Worm (Caenorhabditis elegans): ENCODE data around the gene ZK697.1.

ZK697.1 gene

DNA sequence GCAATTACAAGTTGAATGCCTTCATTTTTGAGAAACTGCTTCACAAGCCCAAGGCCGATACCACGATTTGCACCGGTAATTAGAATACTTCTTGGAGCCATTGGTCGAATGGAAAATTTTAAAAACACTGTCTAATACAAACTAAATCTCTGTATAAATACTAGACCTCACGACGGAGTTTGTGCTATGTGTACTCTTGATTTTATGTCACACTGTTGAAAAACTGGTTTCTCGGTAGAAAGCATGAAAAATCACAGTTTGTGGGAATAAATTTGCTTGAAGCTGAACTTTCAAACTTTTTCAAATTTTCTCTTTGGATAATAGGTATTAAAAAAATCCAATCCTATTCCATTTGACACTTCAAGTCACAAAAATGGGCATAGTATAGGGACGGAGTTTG, 3.0 kb downstream of the ZK697.1 start, which contains the start of gene ZK697.14:
TSS of gene ZK697.14 (minus strand) at position 101 of the 400 bp plus-strand sequence.
- no peak for TF ChIP-seq Y116A8C.19 (tag; optimal IDR thresholded peaks at IDR 0.05; ENCODE audit: borderline replicate concordance)

DNA sequence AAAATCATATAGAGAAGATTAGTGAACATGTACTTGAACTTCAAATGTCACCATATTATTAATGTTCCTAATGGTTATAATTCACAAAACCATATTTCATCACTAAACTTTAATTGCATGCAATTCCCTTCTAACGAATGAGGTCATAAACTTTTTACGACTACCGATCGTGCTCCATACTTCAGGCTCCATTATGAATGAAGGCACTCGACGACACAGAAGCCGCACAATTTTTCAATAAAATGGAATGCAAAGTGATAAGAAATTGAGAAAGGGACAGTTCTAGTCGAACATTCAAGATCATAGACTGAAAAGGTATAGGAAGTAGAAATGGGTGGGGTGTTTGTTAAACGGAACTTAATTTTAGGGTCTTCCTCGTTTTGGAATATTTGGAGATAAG, 3.5 kb downstream of the ZK697.1 start:
- no peak for TF ChIP-seq mef-2 (tag; optimal IDR thresholded peaks at IDR 0.05)
- TF ChIP-seq nhr-84 (tag; optimal IDR thresholded peaks at IDR 0.05) = no peak

DNA sequence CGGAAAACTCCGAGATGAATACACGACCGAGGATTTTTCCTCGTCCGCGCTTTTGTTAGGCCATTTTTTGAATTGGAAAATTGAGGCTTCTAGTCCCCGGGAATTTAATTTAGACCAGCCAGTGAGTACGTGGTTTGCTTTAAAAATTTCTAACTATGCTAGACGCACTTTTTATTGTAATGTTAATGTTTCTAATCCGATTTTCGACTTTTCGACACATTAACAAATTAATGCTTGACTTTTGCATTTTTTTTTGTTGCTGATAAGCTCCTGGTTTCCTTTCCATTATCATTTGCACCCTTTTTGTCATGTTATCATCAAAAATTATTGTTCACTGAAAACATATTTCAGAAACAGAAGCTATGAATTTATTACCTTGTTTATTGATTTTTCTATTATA, 4.3 kb downstream of the ZK697.1 start, which contains the start of gene clec-204:
TSS of gene clec-204 (plus strand) at position 301 of the 400 bp plus-strand sequence.
- TF ChIP-seq nhr-20 (tag; optimal IDR thresholded peaks at IDR 0.05) (no peak), nhr-84 (tag; optimal IDR thresholded peaks at IDR 0.05) (no peak), fkh-4 (tag; optimal IDR thresholded peaks at IDR 0.05; ENCODE audit: borderline replicate concordance) (no peak), nhr-19 (GFP tag; conservative IDR thresholded peaks at IDR 0.05) (no peak), elt-2 (tag; optimal IDR thresholded peaks at IDR 0.05) (peak; percentile 44)

DNA sequence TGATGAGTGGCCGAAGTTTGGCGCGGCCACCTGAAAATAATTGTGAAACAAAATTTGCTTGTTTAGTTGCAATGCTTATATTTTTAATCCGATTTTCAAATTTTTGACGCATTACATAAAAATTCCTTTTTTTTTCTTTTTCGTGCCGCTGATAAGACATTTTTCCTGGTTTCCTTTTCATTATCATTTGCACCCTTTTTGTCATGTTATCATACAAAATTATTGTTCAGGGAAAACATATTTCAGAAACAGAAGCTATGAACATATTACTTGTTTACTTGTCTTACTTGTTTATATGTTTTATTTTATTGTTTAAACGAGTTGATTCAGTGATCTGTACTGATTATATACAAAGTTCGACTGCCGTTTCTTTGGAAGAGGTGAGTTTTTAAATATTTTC, 8.1 kb downstream of the ZK697.1 start, which contains the start of gene clec-205:
TSS of gene clec-205 (plus strand) at position 212 of the 400 bp plus-strand sequence.
- TF ChIP-seq sox-4 (tag; optimal IDR thresholded peaks at IDR 0.05) (no peak), efl-1 (optimal IDR thresholded peaks at IDR 0.05) (no peak), efl-1 (GFP tag; optimal IDR thresholded peaks at IDR 0.05 in 1 of 2) (peak in 1 of 2 experiments; percentile 84), elt-2 (tag; optimal IDR thresholded peaks at IDR 0.05) (peak; percentile 66)

DNA sequence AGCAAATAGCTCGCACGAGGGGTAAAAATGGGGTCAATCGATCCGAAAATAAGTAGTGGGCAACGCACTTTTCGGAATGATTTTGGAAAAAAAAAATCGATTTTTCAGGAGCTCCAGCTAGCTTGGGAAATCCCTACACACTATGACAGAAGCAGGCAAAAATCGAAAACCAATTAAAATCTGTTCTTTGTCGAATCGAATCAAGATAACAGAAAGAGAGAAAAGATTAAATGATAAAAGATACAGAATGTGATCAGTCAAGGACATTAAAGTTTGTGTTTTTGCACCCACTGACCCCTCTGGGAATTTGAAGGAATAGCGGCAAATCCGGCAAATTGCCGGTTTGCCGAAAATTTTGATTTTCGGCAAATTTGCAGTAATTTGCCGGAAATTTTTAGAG, 14.8 kb downstream of the ZK697.1 start:
- TF ChIP-seq elt-3 (tag; optimal IDR thresholded peaks at IDR 0.05) = peak in 1 of 6 experiments; percentile 35
- TF ChIP-seq ces-1 (GFP tag; optimal IDR thresholded peaks at IDR 0.05) = no peak
- no peak for TF ChIP-seq nhr-19 (GFP tag; conservative IDR thresholded peaks at IDR 0.05)
- TF ChIP-seq blmp-1 (tag; optimal IDR thresholded peaks at IDR 0.05) = peak; percentile 78
- no peak for TF ChIP-seq efl-1 (optimal IDR thresholded peaks at IDR 0.05)
- peak in 1 of 2 experiments; percentile 70 for TF ChIP-seq efl-1 (GFP tag; optimal IDR thresholded peaks at IDR 0.05 in 1 of 2)
- TF ChIP-seq F16B12.6 (tag; optimal IDR thresholded peaks at IDR 0.05) = no peak
- no peak for TF ChIP-seq hlh-17 (GFP tag; optimal IDR thresholded peaks at IDR 0.05; ENCODE audit: borderline replicate concordance)

DNA sequence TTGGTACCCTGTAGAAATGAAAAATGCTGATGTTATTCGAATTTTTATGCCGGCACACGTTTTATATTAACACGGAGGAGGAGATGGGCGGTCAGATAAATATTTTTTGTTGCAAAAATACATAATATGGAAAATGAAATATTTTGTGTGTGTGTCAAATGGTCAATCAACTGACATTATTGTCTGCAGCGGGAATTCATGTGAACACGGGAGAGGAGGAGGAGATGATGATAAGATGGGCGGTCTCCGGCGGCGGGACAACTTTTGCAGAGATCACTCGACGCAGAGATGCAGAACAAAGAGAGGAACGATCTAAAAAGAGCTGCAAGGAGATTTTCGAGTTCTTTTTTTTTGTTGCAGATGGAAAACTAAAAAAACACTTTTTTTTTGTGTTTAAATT, 19.1 kb downstream of the ZK697.1 start, which contains the start of gene dhs-13:
TSS of gene dhs-13 (minus strand) at position 8 of the 400 bp plus-strand sequence.
- TF ChIP-seq F16B12.6 (tag; optimal IDR thresholded peaks at IDR 0.05) (no peak), skn-1 (tag; optimal IDR thresholded peaks at IDR 0.05) (peak; percentile 17), unc-86 (tag; optimal IDR thresholded peaks at IDR 0.05) (no peak), blmp-1 (tag; optimal IDR thresholded peaks at IDR 0.05) (peak; percentile 43), unc-130 (tag; optimal IDR thresholded peaks at IDR 0.05) (peak; percentile 41), fkh-8 (tag; optimal IDR thresholded peaks at IDR 0.05) (no peak), ceh-90 (tag; optimal IDR thresholded peaks at IDR 0.05) (no peak), lsy-2 (tag; optimal IDR thresholded peaks at IDR 0.05) (no peak), zag-1 (tag; optimal IDR thresholded peaks at IDR 0.05) (no peak), swsn-7 (tag; optimal IDR thresholded peaks at IDR 0.05) (no peak), sup-37 (GFP tag; optimal IDR thresholded peaks at IDR 0.05) (no peak), aly-2 (tag; optimal IDR thresholded peaks at IDR 0.05) (no peak), snu-23 (GFP tag; optimal IDR thresholded peaks at IDR 0.05) (peak; percentile 54), aha-1 (tag; optimal IDR thresholded peaks at IDR 0.05) (no peak), ceh-8 (GFP tag; optimal IDR thresholded peaks at IDR 0.05) (no peak), pax-3 (tag; optimal IDR thresholded peaks at IDR 0.05) (no peak), nhr-71 (tag; optimal IDR thresholded peaks at IDR 0.05) (peak; percentile 49), C34B4.2 (tag; optimal IDR thresholded peaks at IDR 0.05) (no peak), lin-35 (GFP tag; optimal IDR thresholded peaks at IDR 0.05) (peak in 1 of 2 experiments; percentile 41), zip-4 (GFP tag; optimal IDR thresholded peaks at IDR 0.05) (no peak), elt-2 (tag; optimal IDR thresholded peaks at IDR 0.05) (peak; percentile 14), fos-1 (tag; optimal IDR thresholded peaks at IDR 0.05) (no peak), lin-15B (tag; optimal IDR thresholded peaks at IDR 0.05) (no peak), nhr-12 (tag; optimal IDR thresholded peaks at IDR 0.05) (no peak), C04F5.9 (tag; optimal IDR thresholded peaks at IDR 0.05) (no peak), nhr-77 (tag; optimal IDR thresholded peaks at IDR 0.05) (no peak), nhr-85 (tag) (peak; percentile 70), mef-2 (tag; optimal IDR thresholded peaks at IDR 0.05) (no peak), egl-27 (tag; optimal IDR thresholded peaks at IDR 0.05) (no peak), lir-3 (tag; optimal IDR thresholded peaks at IDR 0.05; ENCODE audit: poor library complexity) (no peak), pag-3 (tag; optimal IDR thresholded peaks at IDR 0.05; ENCODE audit: borderline replicate concordance, insufficient read depth) (no peak)

Measured in whole organism, L1 larva.